Fruit fly (Drosophila melanogaster) whole organism, pupa: ENCODE data around the gene LysB.
A peak's percentile ranks its signal among the peaks of the same experiment; 100 is the strongest.
"Not testable (repeated sequence)": the region's sequence is repeated elsewhere in the genome, so short reads cannot be mapped to it uniquely, and the experiment has no call there.

Source experiments
- CG10348 ChIP-seq: fragments of 200-800 bp; sonication (Bioruptor generic); IDR thresholded peaks from 2 replicates; pipeline ENCODE4 v1.3.6; 2022; ENCODE audit warnings: missing biosample characterization, missing genetic modification characterization
- CG12605 ChIP-seq: fragments of 200-800 bp; sonication (Bioruptor generic); IDR thresholded peaks from 2 replicates; pipeline ENCODE4 v1.3.6; 2022; ENCODE audit warnings: missing biosample characterization, missing genetic modification characterization
- CG13204 ChIP-seq: fragments of 200-800 bp; sonication (Bioruptor generic); optimal IDR thresholded peaks from 2 replicates; lab custom pipeline; 2018; ENCODE audit warnings: missing biosample characterization, mild to moderate bottlenecking, missing genetic modification characterization, moderate library complexity
- CG14655 ChIP-seq: fragments of 200-800 bp; sonication (Bioruptor generic); optimal IDR thresholded peaks from 3 replicates; lab custom pipeline; 2017; ENCODE audit warnings: mild to moderate bottlenecking, missing biosample characterization, missing genetic modification reagents, missing genetic modification characterization
- CG15710 ChIP-seq: fragments of 200-800 bp; sonication (Bioruptor generic); optimal IDR thresholded peaks from 2 replicates; lab custom pipeline; 2018; ENCODE audit warnings: missing biosample characterization, mild to moderate bottlenecking, missing genetic modification characterization, moderate library complexity
- CG17806 ChIP-seq: fragments of 200-800 bp; sonication (Bioruptor generic); optimal IDR thresholded peaks from 2 replicates; lab custom pipeline; 2018; ENCODE audit warnings: missing biosample characterization, mild to moderate bottlenecking, missing genetic modification characterization, moderate library complexity
- CG34367 ChIP-seq: fragments of 200-800 bp; sonication (Bioruptor generic); optimal IDR thresholded peaks from 2 replicates; lab custom pipeline; 2018; ENCODE audit warnings: missing biosample characterization, mild to moderate bottlenecking, missing genetic modification characterization
- CG4496 ChIP-seq: fragments of 200-800 bp; sonication (Bioruptor generic); IDR thresholded peaks from 3 replicates; pipeline ENCODE4 v1.3.6; 2022; ENCODE audit warnings: missing biosample characterization, missing genetic modification characterization
- CG8159 ChIP-seq: fragments of 200-800 bp; sonication (Bioruptor generic); optimal IDR thresholded peaks from 3 replicates; lab custom pipeline; 2018; ENCODE audit warnings: missing biosample characterization, mild to moderate bottlenecking, missing genetic modification characterization, moderate library complexity
- CG8301 ChIP-seq: fragments of 200-800 bp; sonication (Bioruptor generic); optimal IDR thresholded peaks from 2 replicates; lab custom pipeline; 2018; ENCODE audit warnings: missing biosample characterization, mild to moderate bottlenecking, missing genetic modification characterization
- CG9948 ChIP-seq: fragments of 200-800 bp; sonication (Bioruptor generic); optimal IDR thresholded peaks from 2 replicates; lab custom pipeline; 2018; ENCODE audit warnings: missing biosample characterization, mild to moderate bottlenecking, missing genetic modification characterization, moderate library complexity
- D1 ChIP-seq: fragments of 200-800 bp; sonication (Bioruptor generic); optimal IDR thresholded peaks from 2 replicates; lab custom pipeline; 2018; ENCODE audit warnings: missing biosample characterization, mild to moderate bottlenecking, missing genetic modification characterization, moderate library complexity
- EcR ChIP-seq: fragments of 200-800 bp; sonication (Bioruptor generic); optimal IDR thresholded peaks from 3 replicates; lab custom pipeline; 2019; ENCODE audit warnings: missing biosample characterization, missing genetic modification characterization, mild to moderate bottlenecking, moderate library complexity, missing genetic modification reagents
- Pif1A ChIP-seq: fragments of 200-800 bp; sonication (Bioruptor generic); optimal IDR thresholded peaks from 3 replicates; lab custom pipeline; 2016; ENCODE audit warnings: missing biosample characterization, missing genetic modification characterization
- Pif1B ChIP-seq: fragments of 200-800 bp; sonication (Bioruptor generic); optimal IDR thresholded peaks from 3 replicates; lab custom pipeline; 2016; ENCODE audit warnings: missing biosample characterization, missing genetic modification characterization
- Snoo ChIP-seq: fragments of 200-800 bp; sonication (Bioruptor generic); optimal IDR thresholded peaks from 3 replicates; lab custom pipeline; 2017; ENCODE audit warnings: missing biosample characterization, mild to moderate bottlenecking, missing genetic modification characterization, inconsistent platforms
- fd96Ca ChIP-seq: fragments of 200-800 bp; sonication (Bioruptor generic); IDR thresholded peaks from 3 replicates; pipeline ENCODE4 v1.3.6; 2022; ENCODE audit warnings: missing biosample characterization, missing genetic modification characterization
- gl ChIP-seq: fragments of 200-800 bp; sonication (Bioruptor generic); optimal IDR thresholded peaks from 2 replicates; lab custom pipeline; 2018; ENCODE audit warnings: missing biosample characterization, mild to moderate bottlenecking, missing genetic modification characterization
- rn ChIP-seq: fragments of 200-800 bp; sonication (Bioruptor generic); IDR thresholded peaks from 2 replicates; pipeline ENCODE4 v1.3.6; 2022; ENCODE audit warnings: missing biosample characterization, missing genetic modification characterization

Gene LysB

dm6 chr3L:1232582-1232981, 25.4 kb downstream of the LysB start, which contains the start of gene CG33965:
Gene CG33965 (plus strand): TSS chr3L:1232882.
- TF ChIP-seq CG34367 (tag; lab: Kevin White, UChicago) (no peak), Snoo (tag; lab: Kevin White, UChicago) (no peak), CG10348 (GFP tag; lab: Robert Waterston, UW) (no peak)

- TF ChIP-seq CG34367 (tag; lab: Kevin White, UChicago), result no peak
- no peak for TF ChIP-seq Pif1B
- TF ChIP-seq gl (tag; lab: Kevin White, UChicago), result no peak
- TF ChIP-seq fd96Ca (GFP tag; lab: Robert Waterston, UW), result no peak
- no peak for TF ChIP-seq CG12605 (GFP tag; lab: Robert Waterston, UW)
- TF ChIP-seq CG4496 (GFP tag; lab: Robert Waterston, UW), result no peak
- TF ChIP-seq CG8301, result no peak
- no peak for TF ChIP-seq CG14655 (GFP tag; lab: Kevin White, UChicago)
- TF ChIP-seq EcR (GFP tag; lab: Kevin White, UChicago), result no peak
- TF ChIP-seq Snoo (tag; lab: Kevin White, UChicago), result no peak
- TF ChIP-seq D1 (tag; lab: Kevin White, UChicago), result no peak
- TF ChIP-seq CG15710 (tag; lab: Kevin White, UChicago), result no peak
- TF ChIP-seq CG10348 (GFP tag; lab: Robert Waterston, UW), result no peak
- TF ChIP-seq Pif1A (GFP tag; lab: Kevin White, UChicago), result no peak
- TF ChIP-seq rn (GFP tag; lab: Robert Waterston, UW), result no peak
- TF ChIP-seq CG8159, result no peak
Observed at dm6 chr3L:1233830-1234229, 26.7 kb downstream of the LysB start, which contains the start of gene CG33966. Gene CG33966 (plus strand): TSS chr3L:1234130.

- TF ChIP-seq CG8159 (no peak), CG13204 (no peak), Snoo (tag; lab: Kevin White, UChicago) (no peak), EcR (GFP tag; lab: Kevin White, UChicago) (no peak), CG4496 (GFP tag; lab: Robert Waterston, UW) (no peak), rn (GFP tag; lab: Robert Waterston, UW) (no peak), CG14655 (GFP tag; lab: Kevin White, UChicago) (no peak)
- TF ChIP-seq, all 21 proteins: peak for 0
Observed at dm6 chr3L:1235426-1235825, 28.3 kb downstream of the LysB start, which contains the start of gene galene. Gene galene (plus strand): TSS chr3L:1235726.

- TF ChIP-seq fd96Ca (GFP tag; lab: Robert Waterston, UW) (no peak), EcR (GFP tag; lab: Kevin White, UChicago) (no peak), Snoo (tag; lab: Kevin White, UChicago) (no peak), CG8159 (no peak), rn (GFP tag; lab: Robert Waterston, UW) (no peak), D1 (tag; lab: Kevin White, UChicago) (no peak), Pif1B (no peak), gl (tag; lab: Kevin White, UChicago) (no peak), CG4496 (GFP tag; lab: Robert Waterston, UW) (no peak), CG15710 (tag; lab: Kevin White, UChicago) (no peak), CG12605 (GFP tag; lab: Robert Waterston, UW) (no peak)
Observed at dm6 chr3L:1238219-1238618, 31.0 kb downstream of the LysB start, which contains the start of gene CG9192. Gene CG9192 (minus strand): TSS chr3L:1238319.

dm6 chr3L:1245810-1246209, 38.6 kb downstream of the LysB start, which contains the start of gene Klp61F:
Gene Klp61F (minus strand): TSS chr3L:1245910.
- TF ChIP-seq CG12605 (GFP tag; lab: Robert Waterston, UW); CG8159; EcR (GFP tag; lab: Kevin White, UChicago): not testable (repeated sequence)

dm6 chr3L:1246823-1247222, 39.7 kb downstream of the LysB start, which contains the start of gene CG32318:
Gene CG32318 (minus strand): TSS chr3L:1246923.
- not testable (repeated sequence) for TF ChIP-seq CG13204; CG9948 (tag; lab: Kevin White, UChicago); CG34367 (tag; lab: Kevin White, UChicago)

dm6 chr3L:1247627-1248295, 40.6 kb downstream of the LysB start, which contains the start of the genes Psf1 and Sac1:
Gene Psf1 (minus strand): TSS chr3L:1247677.
Gene Sac1 (plus strand): TSS chr3L:1247817.
- 0 out of 2 replicates have a peak, but pooled peaks have one; percentile 13 for TF ChIP-seq rn (GFP tag; lab: Robert Waterston, UW)
- 0 out of 3 replicates have a peak, but pooled peaks have one; percentile 47 for TF ChIP-seq CG4496 (GFP tag; lab: Robert Waterston, UW)
- no peak for TF ChIP-seq CG13204
- no peak for TF ChIP-seq CG17806 (tag; lab: Kevin White, UChicago)
- peak; percentile 1 for TF ChIP-seq CG34367 (tag; lab: Kevin White, UChicago)
- no peak for TF ChIP-seq Snoo (tag; lab: Kevin White, UChicago)
- TF ChIP-seq Pif1B, result no peak
- TF ChIP-seq D1 (tag; lab: Kevin White, UChicago), result no peak
- peak; percentile 19 for TF ChIP-seq CG8159
- TF ChIP-seq CG15710 (tag; lab: Kevin White, UChicago), result peak; percentile 26
- peak; percentile 51; the same call in 1 of the 3 replicates for TF ChIP-seq fd96Ca (GFP tag; lab: Robert Waterston, UW)
